Worm (Caenorhabditis elegans) whole organism, early embryonic: ENCODE measurements around the gene ire-1.

Source experiments
- B0310.2 ChIP-seq: sonication (generic microtip); optimal IDR thresholded peaks from 2 replicates; lab custom pipeline; 2016; ENCODE audit warnings: mild to moderate bottlenecking, missing genetic modification characterization, missing compliant biosample characterization
- F13C5.2 ChIP-seq: sonication (generic microtip); optimal IDR thresholded peaks from 2 replicates; lab custom pipeline; 2017; ENCODE audit warnings: mild to moderate bottlenecking, missing genetic modification characterization, inconsistent platforms, missing compliant biosample characterization
- aly-1 ChIP-seq: sonication (generic microtip); optimal IDR thresholded peaks from 2 replicates; lab custom pipeline; 2016; ENCODE audit warnings: missing genetic modification characterization, missing compliant biosample characterization
- ama-1 ChIP-seq: fragments of 150-350 bp; optimal IDR thresholded peaks from 2 replicates; lab custom pipeline; 2014
- ceh-13 ChIP-seq: fragments of 200-800 bp; sonication (Bioruptor generic); optimal IDR thresholded peaks from 2 replicates; lab custom pipeline; 2018; ENCODE audit warnings: mild to moderate bottlenecking, missing genetic modification characterization, missing compliant biosample characterization
- ceh-36 ChIP-seq: sonication (generic microtip); optimal IDR thresholded peaks from 2 replicates; lab custom pipeline; 2016; ENCODE audit warnings: missing genetic modification characterization, inconsistent platforms, missing compliant biosample characterization
- ets-7 ChIP-seq: sonication (generic microtip); optimal IDR thresholded peaks from 2 replicates; lab custom pipeline; 2016; ENCODE audit warnings: missing genotype, missing genetic modification characterization, missing compliant biosample characterization
- flt-1 ChIP-seq: fragments of 200-800 bp; sonication (Bioruptor generic); IDR thresholded peaks from 2 replicates; pipeline ENCODE4 v1.3.6; 2022; ENCODE audit warnings: missing genetic modification characterization, missing compliant biosample characterization
- hmbx-1 ChIP-seq: sonication (generic microtip); optimal IDR thresholded peaks from 2 replicates; lab custom pipeline; 2016; ENCODE audit warnings: mild to moderate bottlenecking, missing genetic modification characterization, missing compliant biosample characterization
- hmg-4 ChIP-seq: fragments of 200-800 bp; sonication (Bioruptor generic); optimal IDR thresholded peaks from 2 replicates; lab custom pipeline; 2018; ENCODE audit warnings: mild to moderate bottlenecking, missing genetic modification characterization, missing compliant biosample characterization
- hnd-1 ChIP-seq: sonication (generic microtip); optimal IDR thresholded peaks from 2 replicates; lab custom pipeline; 2016; ENCODE audit warnings: missing genetic modification characterization, missing compliant biosample characterization
- pes-1 ChIP-seq: fragments of 200-800 bp; sonication (Bioruptor generic); IDR thresholded peaks from 2 replicates; pipeline ENCODE4 v1.3.6; 2022; ENCODE audit warnings: missing genetic modification reagents, missing genetic modification characterization, missing compliant biosample characterization
- scrt-1 ChIP-seq: fragments of 200-800 bp; sonication (Bioruptor generic); IDR thresholded peaks from 2 replicates; pipeline ENCODE4 v1.3.6; 2022; ENCODE audit warnings: missing genetic modification characterization, missing compliant biosample characterization
- sea-1 ChIP-seq: fragments of 200-800 bp; sonication (Bioruptor generic); conservative IDR thresholded peaks from 2 replicates; pipeline ENCODE4 v1.3.6; 2022; ENCODE audit warnings: missing genetic modification characterization, missing compliant biosample characterization
- tbx-11 ChIP-seq: fragments of 200-800 bp; sonication (Bioruptor generic); IDR thresholded peaks from 2 replicates; pipeline ENCODE4 v1.3.6; 2022; ENCODE audit warnings: missing genetic modification characterization, missing compliant biosample characterization
- tbx-37 ChIP-seq: fragments of 200-800 bp; sonication (Bioruptor generic); conservative IDR thresholded peaks from 2 replicates; pipeline ENCODE4 v1.3.6; 2022; ENCODE audit warnings: missing genetic modification reagents, missing genetic modification characterization, missing compliant biosample characterization
- tra-4 ChIP-seq: sonication (generic microtip); optimal IDR thresholded peaks from 2 replicates; lab custom pipeline; 2017; ENCODE audit warnings: missing genetic modification characterization, missing compliant biosample characterization

Gene ire-1

ce11 chrII:8124867-8125266 is at the start of gene ire-1:
ire-1 (minus strand) TSS chrII:8124910.
- TF ChIP-seq scrt-1 (GFP tag; lab: Robert Waterston, UW) (no peak), tbx-11 (GFP tag; lab: Robert Waterston, UW) (no peak), ceh-36 (tag; lab: Kevin White, UChicago) (no peak), sea-1 (GFP tag; lab: Robert Waterston, UW) (no peak), hnd-1 (tag; lab: Kevin White, UChicago) (no peak), ets-7 (tag; lab: Kevin White, UChicago) (no peak), hmbx-1 (tag; lab: Kevin White, UChicago) (no peak), hmg-4 (GFP tag; lab: Kevin White, UChicago) (no peak), tra-4 (tag; lab: Kevin White, UChicago) (no peak), tbx-37 (GFP tag; lab: Robert Waterston, UW) (no peak), flt-1 (GFP tag; lab: Robert Waterston, UW) (no peak), ama-1 (no peak), B0310.2 (tag; lab: Kevin White, UChicago) (no peak), aly-1 (no peak), ceh-13 (no peak), F13C5.2 (no peak), pes-1 (GFP tag; lab: Robert Waterston, UW) (no peak)

- TF ChIP-seq hnd-1 (tag; lab: Kevin White, UChicago): no peak
- TF ChIP-seq scrt-1 (GFP tag; lab: Robert Waterston, UW): no peak
- TF ChIP-seq ceh-36 (tag; lab: Kevin White, UChicago): no peak
- TF ChIP-seq B0310.2 (tag; lab: Kevin White, UChicago): no peak
- TF ChIP-seq hmbx-1 (tag; lab: Kevin White, UChicago): no peak
- no peak for TF ChIP-seq tbx-11 (GFP tag; lab: Robert Waterston, UW)
- no peak for TF ChIP-seq ceh-13
- TF ChIP-seq ets-7 (tag; lab: Kevin White, UChicago): no peak
- no peak for TF ChIP-seq tra-4 (tag; lab: Kevin White, UChicago)
- TF ChIP-seq pes-1 (GFP tag; lab: Robert Waterston, UW): no peak
- TF ChIP-seq aly-1: no peak
These were observed 49.4 kb upstream of the ire-1 start for ce11 chrII:8174148-8174547.

- TF ChIP-seq F13C5.2 (no peak), pes-1 (GFP tag; lab: Robert Waterston, UW) (no peak), sea-1 (GFP tag; lab: Robert Waterston, UW) (no peak), hnd-1 (tag; lab: Kevin White, UChicago) (no peak), tbx-11 (GFP tag; lab: Robert Waterston, UW) (no peak), ets-7 (tag; lab: Kevin White, UChicago) (no peak), ceh-36 (tag; lab: Kevin White, UChicago) (no peak)
These were observed 48.7 kb upstream of the ire-1 start, which contains the start of the genes decr-1.3 and T05C12.1 for ce11 chrII:8173449-8173848. decr-1.3 (minus strand) TSS chrII:8173549. T05C12.1 (plus strand) TSS chrII:8173680.

- no peak for TF ChIP-seq F13C5.2
- no peak for TF ChIP-seq ceh-36 (tag; lab: Kevin White, UChicago)
- no peak for TF ChIP-seq pes-1 (GFP tag; lab: Robert Waterston, UW)
- TF ChIP-seq hmg-4 (GFP tag; lab: Kevin White, UChicago): no peak
- no peak for TF ChIP-seq hnd-1 (tag; lab: Kevin White, UChicago)
- no peak for TF ChIP-seq ets-7 (tag; lab: Kevin White, UChicago)
- TF ChIP-seq hmbx-1 (tag; lab: Kevin White, UChicago): no peak
- no peak for TF ChIP-seq sea-1 (GFP tag; lab: Robert Waterston, UW)
- no peak for TF ChIP-seq scrt-1 (GFP tag; lab: Robert Waterston, UW)
- TF ChIP-seq B0310.2 (tag; lab: Kevin White, UChicago): no peak
- no peak for TF ChIP-seq ama-1
- no peak for TF ChIP-seq aly-1
- no peak for TF ChIP-seq tra-4 (tag; lab: Kevin White, UChicago)
- no peak for TF ChIP-seq flt-1 (GFP tag; lab: Robert Waterston, UW)
- TF ChIP-seq tbx-37 (GFP tag; lab: Robert Waterston, UW): no peak
- no peak for TF ChIP-seq tbx-11 (GFP tag; lab: Robert Waterston, UW)
- TF ChIP-seq ceh-13: no peak
These were observed 45.7 kb upstream of the ire-1 start, which contains the start of gene T05C12.11 for ce11 chrII:8170374-8170773. T05C12.11 (minus strand) TSS chrII:8170474.

ce11 chrII:8169283-8169682 is 44.6 kb upstream of the ire-1 start, which contains the start of gene T05C12.15:
T05C12.15 (plus strand) TSS chrII:8169583.
- TF ChIP-seq aly-1: no peak
- no peak for TF ChIP-seq pes-1 (GFP tag; lab: Robert Waterston, UW)
- no peak for TF ChIP-seq ceh-13
- no peak for TF ChIP-seq sea-1 (GFP tag; lab: Robert Waterston, UW)
- no peak for TF ChIP-seq hmbx-1 (tag; lab: Kevin White, UChicago)
- TF ChIP-seq ets-7 (tag; lab: Kevin White, UChicago): no peak
- TF ChIP-seq hnd-1 (tag; lab: Kevin White, UChicago): no peak
- no peak for TF ChIP-seq tbx-37 (GFP tag; lab: Robert Waterston, UW)
- TF ChIP-seq B0310.2 (tag; lab: Kevin White, UChicago): no peak
- no peak for TF ChIP-seq tra-4 (tag; lab: Kevin White, UChicago)
- TF ChIP-seq F13C5.2: no peak
- no peak for TF ChIP-seq tbx-11 (GFP tag; lab: Robert Waterston, UW)
- TF ChIP-seq ama-1: no peak

- no peak for TF ChIP-seq tbx-37 (GFP tag; lab: Robert Waterston, UW)
- no peak for TF ChIP-seq tbx-11 (GFP tag; lab: Robert Waterston, UW)
These were observed 37.5 kb upstream of the ire-1 start, which contains the start of the genes emb-27 and rrf-3 for ce11 chrII:8162120-8162648. emb-27 (minus strand) TSS chrII:8162170. rrf-3 (plus strand) TSS chrII:8162465.

ce11 chrII:8160916-8161315 is 36.2 kb upstream of the ire-1 start:
- no peak for TF ChIP-seq sea-1 (GFP tag; lab: Robert Waterston, UW)
- no peak for TF ChIP-seq aly-1
- TF ChIP-seq scrt-1 (GFP tag; lab: Robert Waterston, UW): no peak
- TF ChIP-seq hmg-4 (GFP tag; lab: Kevin White, UChicago): no peak
- TF ChIP-seq ceh-13: no peak
- TF ChIP-seq F13C5.2: no peak
- no peak for TF ChIP-seq tbx-37 (GFP tag; lab: Robert Waterston, UW)
- no peak for TF ChIP-seq tra-4 (tag; lab: Kevin White, UChicago)
- no peak for TF ChIP-seq hmbx-1 (tag; lab: Kevin White, UChicago)
- no peak for TF ChIP-seq tbx-11 (GFP tag; lab: Robert Waterston, UW)
- no peak for TF ChIP-seq ama-1
- TF ChIP-seq B0310.2 (tag; lab: Kevin White, UChicago): no peak
- TF ChIP-seq ets-7 (tag; lab: Kevin White, UChicago): no peak
